Fruit fly (Drosophila melanogaster) whole organism, wandering third instar larva: Measurements from ENCODE around the gene CG42815.

Experiments used
- CG9705 ChIP-seq: fragments of 200-800 bp; sonication (Bioruptor generic); optimal IDR thresholded peaks from 2 replicates; lab custom pipeline; 2018; ENCODE audit warnings: missing biosample characterization, mild to moderate bottlenecking, missing genetic modification characterization
- OdsH ChIP-seq: fragments of 200-800 bp; sonication (Bioruptor generic); optimal IDR thresholded peaks from 2 replicates; lab custom pipeline; 2016; ENCODE audit warnings: missing biosample characterization, mild to moderate bottlenecking, missing genetic modification characterization
- br ChIP-seq: fragments of 200-800 bp; sonication (Bioruptor generic); optimal IDR thresholded peaks from 2 replicates; lab custom pipeline; 2016; ENCODE audit warnings: missing biosample characterization, missing genetic modification characterization
- dmrt93B ChIP-seq: fragments of 200-800 bp; sonication (Bioruptor generic); optimal IDR thresholded peaks from 2 replicates; lab custom pipeline; 2018; ENCODE audit warnings: missing biosample characterization, mild to moderate bottlenecking, missing genetic modification characterization
- ey ChIP-seq: fragments of 200-800 bp; sonication (Bioruptor generic); optimal IDR thresholded peaks from 2 replicates; lab custom pipeline; 2016; ENCODE audit warnings: missing biosample characterization, missing genetic modification characterization
- h ChIP-seq: fragments of 200-800 bp; sonication (Bioruptor generic); optimal IDR thresholded peaks from 3 replicates; lab custom pipeline; 2016; ENCODE audit warnings: missing biosample characterization, mild to moderate bottlenecking, missing genetic modification characterization
- lola ChIP-seq: fragments of >200 bp; optimal IDR thresholded peaks from 2 replicates; lab custom pipeline; 2017; ENCODE audit warnings: missing biosample characterization, missing genetic modification characterization
- pan ChIP-seq: fragments of >200 bp; optimal IDR thresholded peaks from 2 replicates; lab custom pipeline; 2017

dm6 chr3L:17806357-17807025 is 15.2 kb upstream of the CG42815 start, which contains the start of gene CG32187:
- no peak for TF ChIP-seq br
- no peak for TF ChIP-seq CG9705 (GFP tag; lab: Kevin White, UChicago)
- no peak for TF ChIP-seq h (GFP tag; lab: Kevin White, UChicago)
- no peak for TF ChIP-seq OdsH (GFP tag; lab: Kevin White, UChicago)
- no peak for TF ChIP-seq lola (GFP tag; lab: Kevin White, UChicago)
- TF ChIP-seq pan (lab: Kevin White, UChicago), result no peak
- no peak for TF ChIP-seq ey (GFP tag; lab: Kevin White, UChicago)
- TF ChIP-seq dmrt93B (GFP tag; lab: Kevin White, UChicago), result no peak
